Fruit fly (Drosophila melanogaster): ENCODE measurements around the gene CG31115.

The CG31115 gene

dm6 chr3R:25039028-25039476, 2.3 kb downstream of the CG31115 start, which contains the start of the genes Ythdf and bai (continued):
- peak; percentile 30 for TF ChIP-seq jumu (GFP tag; optimal IDR thresholded peaks at IDR 0.05)
- TF ChIP-seq CG2129 (GFP tag; IDR thresholded peaks at IDR 0.05; ENCODE audit: partially characterized antibody) = peak; percentile 74
- peak; percentile 81 for TF ChIP-seq hbn (GFP tag; IDR thresholded peaks at IDR 0.05; ENCODE audit: partially characterized antibody)
- TF ChIP-seq Sry-β (GFP tag; optimal IDR thresholded peaks at IDR 0.05) = peak; percentile 9
- peak; percentile 43 for TF ChIP-seq CG8290 (GFP tag; optimal IDR thresholded peaks at IDR 0.05)
- peak in 1 of 2 experiments; percentile 5 for TF ChIP-seq CG8290 (tag; optimal IDR thresholded peaks at IDR 0.05)
- TF ChIP-seq Mrtf (GFP tag; IDR thresholded peaks at IDR 0.05) = no peak
- TF ChIP-seq MESR4 (GFP tag; optimal IDR thresholded peaks at IDR 0.05) = peak; percentile 25
- no peak for TF ChIP-seq CG2678 (tag; optimal IDR thresholded peaks at IDR 0.05)
- peak; percentile 65 for TF ChIP-seq Xbp1 (GFP tag; optimal IDR thresholded peaks at IDR 0.05)
- TF ChIP-seq hb (GFP tag; IDR thresholded peaks at IDR 0.05; ENCODE audit: partially characterized antibody) = peak; percentile 78
- peak; percentile 54 for TF ChIP-seq stwl (tag; optimal IDR thresholded peaks at IDR 0.05)
- peak in 1 of 2 experiments; percentile 18 for TF ChIP-seq chif (GFP tag; optimal IDR thresholded peaks at IDR 0.05)
- TF ChIP-seq Chrac-16 (GFP tag; optimal IDR thresholded peaks at IDR 0.05) = peak; percentile 25
- TF ChIP-seq sqz (GFP tag; optimal IDR thresholded peaks at IDR 0.05) = no peak
- peak; percentile 35 for TF ChIP-seq gro (GFP tag; optimal IDR thresholded peaks at IDR 0.05)
- no peak for TF ChIP-seq fd102C (GFP tag; optimal IDR thresholded peaks at IDR 0.05)
- TF ChIP-seq mld (GFP tag; IDR thresholded peaks at IDR 0.05; ENCODE audit: partially characterized antibody) = 0 out of 3 replicates have a peak, but pooled peaks have one; percentile 56
- peak; percentile 23 for TF ChIP-seq CG33213 (GFP tag; optimal IDR thresholded peaks at IDR 0.05)
- TF ChIP-seq CG6791 (GFP tag; IDR thresholded peaks at IDR 0.05; ENCODE audit: partially characterized antibody) = peak; percentile 82
- 0 out of 2 replicates have a peak, but pooled peaks have one; percentile 19 for TF ChIP-seq CG11085 (GFP tag; IDR thresholded peaks at IDR 0.05)
- peak; percentile 67 for TF ChIP-seq Ets97D (GFP tag; optimal IDR thresholded peaks at IDR 0.05)
- TF ChIP-seq sens (GFP tag) = peak; percentile 79
- peak; percentile 91 for TF ChIP-seq Dll (GFP tag; IDR thresholded peaks at IDR 0.05; ENCODE audit: partially characterized antibody)
- peak; percentile 55 for TF ChIP-seq Rfx (GFP tag; IDR thresholded peaks at IDR 0.05)
- TF ChIP-seq cg (GFP tag; optimal IDR thresholded peaks at IDR 0.05) = peak; percentile 96
- peak; percentile 27 for TF ChIP-seq Side (GFP tag; optimal IDR thresholded peaks at IDR 0.05)
- peak; percentile 83 for TF ChIP-seq vnd (GFP tag; IDR thresholded peaks at IDR 0.05; ENCODE audit: partially characterized antibody)
- TF ChIP-seq fu2 (GFP tag; optimal IDR thresholded peaks at IDR 0.05) = peak; percentile 5
- TF ChIP-seq CG11456 (GFP tag; IDR thresholded peaks at IDR 0.05) = 0 out of 3 replicates have a peak, but pooled peaks have one; percentile 47
- peak in 1 of 2 experiments; percentile 1 for TF ChIP-seq insv (GFP tag; optimal IDR thresholded peaks at IDR 0.05)
- peak; percentile 80 for TF ChIP-seq HLH4C (GFP tag; IDR thresholded peaks at IDR 0.05; ENCODE audit: partially characterized antibody)
- peak; percentile 87 for TF ChIP-seq inv (GFP tag; IDR thresholded peaks at IDR 0.05; ENCODE audit: partially characterized antibody)
- TF ChIP-seq CG2116 (GFP tag; optimal IDR thresholded peaks at IDR 0.05) = peak; percentile 85
- peak; percentile 40 for TF ChIP-seq Hr3 (GFP tag; optimal IDR thresholded peaks at IDR 0.05)
- TF ChIP-seq tup (GFP tag; optimal IDR thresholded peaks at IDR 0.05) = peak; percentile 13
- peak; percentile 72 for TF ChIP-seq tna (GFP tag; IDR thresholded peaks at IDR 0.05; ENCODE audit: partially characterized antibody)
- peak; percentile 38 for TF ChIP-seq CG17829 (tag; optimal IDR thresholded peaks at IDR 0.05)
- TF ChIP-seq tll (GFP tag; optimal IDR thresholded peaks at IDR 0.05) = no peak
- peak; percentile 84 for TF ChIP-seq pzg (GFP tag; optimal IDR thresholded peaks at IDR 0.05)
- peak; percentile 27 for TF ChIP-seq CG15479 (GFP tag; optimal IDR thresholded peaks at IDR 0.05)
- TF ChIP-seq shn (GFP tag; optimal IDR thresholded peaks at IDR 0.05) = peak; percentile 16
- TF ChIP-seq Sin3A (optimal IDR thresholded peaks at IDR 0.05) = peak; percentile 95
- TF ChIP-seq CG14710 (tag; optimal IDR thresholded peaks at IDR 0.05) = peak; percentile 81
- TF ChIP-seq CG4424 (GFP tag; optimal IDR thresholded peaks at IDR 0.05) = peak; percentile 39
- no peak for TF ChIP-seq CG9727 (GFP tag; optimal IDR thresholded peaks at IDR 0.05)
- peak in 1 of 2 experiments; percentile 28 for TF ChIP-seq Pdp1 (GFP tag; optimal IDR thresholded peaks at IDR 0.05)
- TF ChIP-seq CG8478 (optimal IDR thresholded peaks at IDR 0.05) = peak; percentile 40
- TF ChIP-seq lola (GFP tag; optimal IDR thresholded peaks at IDR 0.05) = peak in 1 of 3 experiments; percentile 27
